Fruit fly (Drosophila melanogaster) S2 (cell line): ENCODE data around the gene hth.

ENCODE experiments used
- CG8478 ChIP-seq: fragments of >200 bp; optimal IDR thresholded peaks from 2 replicates; lab custom pipeline; 2018
- CTCF ChIP-seq, 2 experiments: fragments of >200 bp; optimal IDR thresholded peaks; 2 replicates each; lab custom pipeline; 2018

The hth gene

DNA sequence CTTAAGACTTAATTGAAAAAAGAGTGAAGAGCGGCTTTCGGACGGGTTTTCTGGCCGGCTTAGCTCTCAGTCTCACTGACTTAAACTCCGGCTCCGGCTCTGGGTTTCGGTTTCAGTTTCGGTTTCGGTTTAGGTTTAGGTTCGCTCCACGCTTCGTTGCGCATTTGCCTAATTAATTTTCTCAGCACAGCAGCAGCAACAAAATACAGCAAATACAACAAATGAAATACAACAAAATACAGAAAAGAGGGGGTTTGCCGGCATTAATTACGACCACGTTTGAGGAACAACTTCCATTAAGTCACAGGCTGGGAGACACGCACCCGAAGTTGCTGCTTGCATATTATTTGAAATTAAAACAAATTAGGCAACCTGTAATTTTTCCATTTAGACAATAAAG lies 49.3 kb downstream of the hth start:
- TF ChIP-seq CG8478 (lab: Kevin White, UChicago) (no peak), CTCF (optimal IDR thresholded peaks at IDR 0.05; lab: Kevin White, UChicago) (no peak)

DNA sequence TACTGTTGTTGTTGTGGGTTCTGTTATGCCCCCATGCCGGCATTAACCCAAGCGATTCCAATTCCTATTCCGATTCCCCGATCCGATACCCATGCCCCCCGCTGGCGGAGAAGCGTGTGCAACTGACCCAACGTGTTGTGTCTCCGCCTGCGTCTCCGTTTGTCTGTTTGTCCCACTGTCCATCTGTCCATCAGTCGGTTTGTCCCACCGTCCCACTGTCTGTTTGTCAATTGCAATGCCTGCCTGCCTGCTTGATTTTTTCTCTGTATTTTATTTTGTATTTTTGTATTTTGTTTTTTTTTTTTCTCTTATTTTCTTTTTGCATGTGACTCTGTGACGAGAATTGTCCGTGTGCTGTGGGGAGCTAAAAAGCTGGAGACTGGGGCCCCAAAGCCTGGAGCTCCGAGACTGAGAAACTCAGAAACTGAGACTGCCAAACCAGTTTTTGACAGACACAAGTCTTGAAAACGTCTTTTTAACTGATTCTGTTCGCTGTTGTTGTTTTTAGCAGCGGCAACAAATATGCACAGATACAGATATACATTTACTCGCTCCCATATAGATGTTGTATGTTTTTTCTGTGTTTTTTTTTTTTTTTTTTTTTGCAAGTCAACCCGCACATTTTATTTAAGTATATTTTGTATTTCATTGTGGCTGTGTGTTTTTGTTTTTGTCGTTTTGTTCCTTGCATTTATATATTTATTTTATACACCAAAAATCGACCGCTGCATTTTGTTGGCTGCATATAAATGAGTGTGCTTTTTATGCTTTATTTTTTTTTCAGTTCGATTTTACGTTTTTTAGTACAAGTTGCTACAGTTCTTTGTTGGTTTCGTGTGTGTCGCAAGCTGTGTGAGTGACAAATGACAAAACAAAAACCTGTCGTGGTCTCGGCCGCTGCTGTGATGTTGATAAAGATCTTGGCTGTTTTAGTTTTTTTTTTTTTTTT lies 50.5 kb downstream of the hth start:
- TF ChIP-seq CG8478 (lab: Kevin White, UChicago) (no peak), CTCF (optimal IDR thresholded peaks at IDR 0.05; lab: Kevin White, UChicago) (no peak)

DNA sequence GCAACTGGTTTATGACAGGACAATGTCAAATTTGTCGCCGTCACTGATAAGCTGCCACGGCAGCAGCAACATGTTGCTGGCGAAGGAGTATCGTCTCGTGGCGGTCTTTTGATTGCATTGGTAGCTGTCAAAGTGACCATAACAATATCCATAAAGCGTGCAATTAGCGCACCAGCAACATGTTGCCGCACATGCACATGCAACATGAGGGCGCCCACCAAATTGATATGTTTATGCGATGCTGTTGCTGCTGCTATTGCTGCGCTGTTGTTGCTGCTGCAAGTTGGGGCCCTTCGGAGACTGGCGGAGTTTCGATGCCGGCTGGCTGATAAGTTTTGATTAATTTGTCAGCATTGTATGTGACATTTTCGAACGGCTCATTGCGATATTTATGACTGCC lies 51.9 kb downstream of the hth start:
- TF ChIP-seq CTCF (optimal IDR thresholded peaks at IDR 0.05; lab: Kevin White, UChicago) (no peak), CG8478 (lab: Kevin White, UChicago) (no peak)

DNA sequence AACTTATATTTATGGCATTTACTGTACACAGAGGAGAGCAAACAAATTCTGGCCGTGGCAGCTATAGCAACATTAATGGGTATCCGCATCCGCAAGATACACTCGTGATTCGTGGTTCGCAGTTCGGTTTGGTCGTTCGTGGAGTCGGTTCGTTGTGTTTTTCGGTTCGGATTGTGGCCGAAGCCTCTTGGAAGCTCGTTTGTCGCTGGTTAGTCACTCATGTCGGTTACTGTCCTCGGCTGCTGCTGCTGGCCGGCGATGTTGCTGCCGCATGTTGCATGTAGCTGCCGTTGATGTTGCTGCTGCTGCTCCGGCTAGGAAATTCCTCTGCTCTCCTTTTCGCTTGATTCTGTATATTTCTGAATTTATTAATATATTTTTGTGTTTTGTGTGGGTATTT lies 54.5 kb downstream of the hth start:
- TF ChIP-seq CG8478 (lab: Kevin White, UChicago), result no peak
- TF ChIP-seq CTCF (optimal IDR thresholded peaks at IDR 0.05; lab: Kevin White, UChicago), result no peak

DNA sequence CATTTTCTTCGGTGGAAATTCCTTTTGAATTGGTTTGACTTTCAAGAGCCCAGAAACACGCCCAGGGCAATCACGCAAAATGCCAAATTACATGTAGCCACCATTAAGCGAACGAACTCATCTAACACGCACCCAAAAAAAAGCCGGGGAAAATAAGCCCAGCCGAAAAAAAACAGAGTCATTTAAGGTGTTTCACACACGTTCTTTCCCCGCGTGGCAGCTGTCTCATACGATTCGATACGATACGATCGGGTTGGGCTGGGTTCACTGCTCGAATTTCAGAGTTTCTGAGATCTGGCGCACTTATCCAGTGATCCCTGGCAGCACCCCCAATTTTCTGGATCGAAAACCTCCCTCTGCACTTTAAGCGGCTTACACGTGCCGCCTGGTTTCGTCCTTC lies 59.0 kb downstream of the hth start:
- TF ChIP-seq CG8478 (lab: Kevin White, UChicago) (no peak), CTCF (optimal IDR thresholded peaks at IDR 0.05; lab: Kevin White, UChicago) (no peak)

DNA sequence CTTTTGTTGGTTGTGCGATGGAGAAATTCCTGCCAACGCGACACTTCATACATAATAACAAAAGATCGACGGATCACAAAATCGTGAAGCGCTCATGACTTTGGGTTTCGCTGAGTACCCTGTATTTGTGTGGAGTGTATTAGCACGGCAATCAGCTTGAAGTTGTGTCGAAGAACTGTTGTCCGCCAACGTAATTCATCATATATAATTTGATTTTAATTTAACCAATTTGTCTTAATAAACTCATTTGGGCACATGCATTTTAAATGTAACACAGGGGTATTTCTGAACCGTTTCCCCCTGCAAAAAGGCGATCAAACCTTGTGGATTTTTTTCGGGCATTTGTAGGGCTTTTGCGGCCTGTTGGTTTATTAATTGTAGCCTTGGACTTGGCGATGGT lies 59.8 kb downstream of the hth start:
- TF ChIP-seq CG8478 (lab: Kevin White, UChicago), result no peak
- no peak for TF ChIP-seq CTCF (optimal IDR thresholded peaks at IDR 0.05; lab: Kevin White, UChicago)

DNA sequence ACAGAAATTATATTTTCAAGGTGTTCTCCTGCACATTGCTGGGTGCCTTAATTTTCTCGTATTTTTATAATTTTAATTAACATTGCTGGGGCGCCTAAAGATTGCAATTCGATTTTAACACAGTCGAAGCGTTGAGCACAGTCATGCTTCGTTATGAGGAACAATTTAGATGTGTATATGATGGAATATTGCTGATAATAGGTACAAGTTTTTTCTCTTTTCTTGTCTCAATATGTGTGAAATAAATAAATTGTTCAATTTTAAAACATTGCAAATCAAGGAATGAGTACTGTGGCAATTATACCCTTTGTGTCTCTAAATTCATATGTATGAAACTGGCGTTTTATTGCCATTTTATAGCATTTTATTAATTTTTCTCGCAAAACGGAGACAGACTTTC lies 64.8 kb downstream of the hth start:
- TF ChIP-seq CG8478 (lab: Kevin White, UChicago) (no peak), CTCF (optimal IDR thresholded peaks at IDR 0.05; lab: Kevin White, UChicago) (no peak)

DNA sequence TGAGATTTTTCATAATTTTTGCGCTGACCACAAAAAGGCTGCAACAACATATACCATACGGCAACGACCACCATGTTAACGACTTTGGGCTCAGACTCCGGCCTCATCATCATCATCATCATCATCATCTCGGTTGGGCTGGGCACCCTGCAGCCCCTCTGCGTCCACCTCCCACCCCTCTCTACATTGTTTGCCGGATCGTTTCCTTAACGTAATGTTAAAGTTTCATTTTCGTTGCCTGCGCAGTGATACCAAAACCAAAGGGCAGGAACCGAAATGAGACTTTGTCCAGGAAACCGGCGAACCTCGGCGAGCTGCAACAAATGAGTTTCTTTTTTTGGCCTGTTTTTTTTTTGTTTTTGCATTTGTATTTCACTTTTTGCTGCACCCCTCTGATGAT lies 65.7 kb downstream of the hth start:
- TF ChIP-seq CTCF (optimal IDR thresholded peaks at IDR 0.05; lab: Kevin White, UChicago) (no peak), CG8478 (lab: Kevin White, UChicago) (no peak)

DNA sequence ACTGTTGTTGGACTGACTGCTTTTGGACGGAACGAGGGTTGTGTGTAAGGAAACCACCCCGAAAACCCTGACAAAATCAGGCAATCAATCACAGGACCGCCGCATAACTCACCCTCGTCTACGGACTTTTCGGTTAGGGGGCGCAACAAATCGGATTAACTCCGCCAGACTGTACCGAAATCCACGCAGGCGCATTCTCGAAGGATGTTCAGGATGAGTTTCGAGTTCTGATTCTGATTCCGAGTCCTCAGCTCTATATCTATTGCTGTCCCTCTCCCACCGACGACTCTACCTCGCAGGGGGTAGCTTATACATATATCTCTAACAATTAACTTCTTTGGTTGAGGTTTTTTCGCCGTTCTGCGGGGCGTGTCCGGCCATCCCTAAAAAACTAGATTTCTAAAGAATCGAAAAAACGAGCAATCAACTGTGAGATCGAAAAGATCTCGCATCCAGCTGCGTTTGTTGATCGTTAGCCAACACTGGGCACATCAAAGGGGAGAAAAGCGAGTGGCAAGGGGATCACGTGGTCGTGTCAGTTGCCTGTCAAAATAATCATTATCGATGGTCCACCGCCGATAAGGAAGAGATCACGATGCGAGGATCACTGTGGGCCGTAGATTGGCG lies 68.0 kb downstream of the hth start:
- TF ChIP-seq CTCF (optimal IDR thresholded peaks at IDR 0.05; lab: Kevin White, UChicago), result no peak
- no peak for TF ChIP-seq CG8478 (lab: Kevin White, UChicago)

DNA sequence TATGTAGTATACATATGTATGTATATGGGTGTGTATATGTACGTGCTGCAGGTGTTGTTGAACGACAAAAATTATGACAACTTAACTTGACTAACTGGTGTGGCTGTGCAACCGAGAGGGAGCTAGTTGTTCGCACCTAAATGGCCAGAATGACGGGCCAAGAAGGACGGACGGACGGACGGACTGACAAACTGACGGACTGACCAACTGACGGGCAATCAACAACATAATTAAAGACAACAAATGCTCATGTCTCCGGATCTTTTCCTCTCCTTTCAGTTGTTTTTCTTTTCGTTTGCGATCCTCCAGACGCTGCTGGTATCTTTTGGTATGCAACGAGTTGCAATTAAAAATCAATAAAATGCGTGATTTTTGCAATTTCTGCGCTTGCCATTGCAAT lies 68.7 kb downstream of the hth start:
- TF ChIP-seq CG8478 (lab: Kevin White, UChicago) (no peak), CTCF (optimal IDR thresholded peaks at IDR 0.05; lab: Kevin White, UChicago) (no peak)

DNA sequence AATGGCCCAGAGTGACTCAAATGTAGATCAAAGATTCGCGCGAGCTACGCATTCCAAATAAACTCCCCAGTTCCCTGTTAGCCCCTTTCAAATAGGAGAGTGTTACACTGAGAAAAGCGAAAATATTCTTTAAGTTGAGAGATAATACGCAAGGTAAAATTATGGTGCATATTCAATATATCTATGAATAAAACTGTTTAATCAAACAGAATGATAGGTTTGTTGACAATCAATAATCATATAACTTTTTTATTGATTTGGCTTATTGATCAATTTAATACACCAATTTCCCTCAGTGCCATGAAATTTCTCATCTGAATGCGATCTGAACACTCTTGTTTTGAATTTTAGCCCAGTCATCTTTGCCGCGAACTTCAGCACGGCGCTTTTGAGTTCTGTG lies 70.8 kb downstream of the hth start:
- no peak for TF ChIP-seq CTCF (optimal IDR thresholded peaks at IDR 0.05; lab: Kevin White, UChicago)
- no peak for TF ChIP-seq CG8478 (lab: Kevin White, UChicago)

DNA sequence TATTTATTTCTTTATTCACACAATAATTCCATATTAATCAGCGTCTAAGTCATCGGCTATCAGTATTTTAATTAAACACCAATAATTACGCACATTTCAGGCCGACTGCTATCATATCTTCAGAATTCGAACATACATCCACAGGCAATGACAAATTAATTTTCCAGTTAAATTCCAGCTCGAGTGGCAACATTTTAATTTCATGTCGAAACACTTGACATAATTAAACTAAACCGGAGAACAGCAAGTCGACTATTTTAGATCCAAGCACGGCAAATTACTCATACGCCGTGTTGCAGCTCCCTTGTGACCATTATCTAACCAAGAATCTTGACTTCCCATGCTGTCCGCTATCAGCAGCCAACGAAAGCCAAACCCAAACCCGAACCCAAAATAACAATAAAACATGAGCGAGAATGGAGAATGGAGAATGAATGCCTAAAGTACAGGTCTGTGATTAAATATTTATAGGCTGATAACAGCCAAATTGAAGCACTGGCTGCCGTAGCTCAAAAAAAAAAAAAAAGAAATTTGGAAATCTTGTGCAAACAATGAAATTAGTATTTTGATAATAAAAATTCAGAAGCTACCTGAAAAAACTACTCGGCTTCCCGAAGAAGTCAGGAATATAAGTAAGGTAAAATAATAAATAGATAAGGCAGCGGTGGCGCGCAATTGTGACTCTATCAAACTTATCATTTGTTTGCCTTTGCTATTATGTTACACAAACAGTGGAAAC lies 72.8 kb downstream of the hth start:
- TF ChIP-seq CG8478 (lab: Kevin White, UChicago), result no peak
- TF ChIP-seq CTCF (optimal IDR thresholded peaks at IDR 0.05; lab: Kevin White, UChicago), result no peak

DNA sequence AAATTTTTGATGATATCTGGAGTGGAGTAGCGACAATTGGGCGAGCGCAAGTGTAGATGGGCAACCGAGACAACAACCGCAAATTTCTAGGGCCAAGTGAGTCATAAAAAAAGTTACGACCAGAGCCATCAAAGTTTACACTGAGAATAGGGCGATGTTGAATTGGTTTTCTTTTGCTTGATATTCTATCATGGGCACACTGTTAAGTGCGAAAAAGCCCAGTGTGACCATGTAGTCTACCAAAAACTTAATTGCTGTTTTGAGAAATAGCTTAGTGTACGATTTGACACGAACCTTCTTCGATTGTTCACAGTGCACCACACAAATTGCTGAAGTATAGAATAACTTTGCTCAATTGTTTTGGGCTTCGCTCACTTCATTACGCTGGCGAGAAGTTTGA lies 75.1 kb downstream of the hth start:
- TF ChIP-seq CTCF (optimal IDR thresholded peaks at IDR 0.05; lab: Kevin White, UChicago) (no peak), CG8478 (lab: Kevin White, UChicago) (no peak)

DNA sequence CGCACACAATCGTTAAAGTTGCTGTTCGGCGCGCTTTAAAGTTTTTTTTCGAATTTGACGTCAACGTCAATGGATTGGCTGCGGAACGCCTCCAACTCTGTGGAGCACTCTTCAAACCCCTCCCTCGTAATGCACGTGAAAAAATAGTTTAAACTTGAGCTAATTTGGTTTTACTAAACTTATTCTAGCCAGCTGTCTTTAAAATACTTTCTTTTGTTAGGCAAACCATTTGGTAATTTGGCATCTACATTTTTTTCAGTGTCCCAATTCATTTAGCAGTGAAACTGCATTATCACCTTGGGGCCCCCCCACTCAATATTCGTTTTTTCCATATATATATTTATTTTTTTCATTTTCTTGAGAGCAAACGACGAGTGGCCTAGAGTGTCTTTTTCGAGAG lies 78.8 kb downstream of the hth start:
- no peak for TF ChIP-seq CG8478 (lab: Kevin White, UChicago)
- TF ChIP-seq CTCF (optimal IDR thresholded peaks at IDR 0.05; lab: Kevin White, UChicago), result no peak

DNA sequence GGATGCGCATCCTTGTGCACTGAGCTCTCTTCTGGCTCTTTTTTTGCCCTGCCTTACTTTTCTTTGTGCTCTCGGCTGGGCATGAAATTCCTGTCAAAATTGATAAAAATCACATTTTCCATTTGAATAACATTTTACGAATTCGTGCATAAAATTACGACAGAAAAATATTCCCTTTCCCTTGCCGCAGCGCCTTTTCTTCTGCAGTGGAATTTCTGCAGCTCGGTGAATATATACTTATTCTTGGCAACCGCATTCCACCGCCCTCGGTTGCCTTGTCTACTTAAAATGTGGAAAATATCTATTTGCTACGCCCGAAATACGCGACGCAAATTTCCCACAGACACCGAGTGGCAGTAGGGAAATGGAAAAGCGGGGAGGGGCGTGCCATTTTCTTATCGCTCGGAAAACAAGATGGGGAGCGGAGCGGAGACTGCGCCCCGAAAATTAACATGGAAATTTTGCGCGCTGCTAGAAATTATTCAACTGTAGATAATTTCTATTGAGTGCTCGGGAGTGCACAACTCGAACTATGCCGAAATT lies 79.4 kb downstream of the hth start:
- TF ChIP-seq CTCF (optimal IDR thresholded peaks at IDR 0.05; lab: Kevin White, UChicago), result no peak
- no peak for TF ChIP-seq CG8478 (lab: Kevin White, UChicago)
